Worm (Caenorhabditis elegans) whole organism, L2 larva: ENCODE results near the gene unc-51.

Experiments used
- elt-3 ChIP-seq: sonication (generic microtip); optimal IDR thresholded peaks from 2 replicates; lab custom pipeline; 2017; ENCODE audit warnings: missing biosample characterization, missing genetic modification characterization
- fos-1 ChIP-seq: fragments of 150-350 bp; optimal IDR thresholded peaks from 2 replicates; lab custom pipeline; 2014; ENCODE audit warnings: missing biosample characterization, missing genetic modification characterization
- nhr-237 ChIP-seq: fragments of 150-350 bp; optimal IDR thresholded peaks from 2 replicates; lab custom pipeline; 2014; ENCODE audit warnings: missing biosample characterization, missing genetic modification characterization

DNA sequence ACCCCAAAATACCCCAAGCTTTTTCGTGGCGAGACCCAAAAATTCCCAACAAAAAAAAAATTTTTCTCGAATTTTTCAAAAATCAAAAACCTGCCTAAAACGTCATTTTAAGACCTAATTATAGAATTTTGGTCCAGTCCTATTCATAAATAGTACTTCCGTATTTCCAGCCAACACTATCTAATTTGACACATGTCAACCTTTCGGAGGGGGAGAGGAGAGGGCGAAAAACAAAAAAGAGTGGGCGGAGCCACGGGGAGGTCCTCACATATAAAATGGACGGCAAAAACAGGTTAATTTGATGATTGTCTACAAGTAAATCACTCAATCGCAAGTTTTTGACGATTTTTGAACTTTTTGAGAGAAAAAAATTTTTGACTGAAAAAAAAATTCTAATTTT lies 33.0 kb upstream of the unc-51 start, which contains the start of gene Y113G7A.16:
- TF ChIP-seq fos-1 (tag; lab: Kevin White, UChicago) (no peak), nhr-237 (tag; lab: Kevin White, UChicago) (no peak), elt-3 (tag; lab: Kevin White, UChicago) (no peak)
